Worm (Caenorhabditis elegans): Measurements from ENCODE around the gene cpg-7.

DNA sequence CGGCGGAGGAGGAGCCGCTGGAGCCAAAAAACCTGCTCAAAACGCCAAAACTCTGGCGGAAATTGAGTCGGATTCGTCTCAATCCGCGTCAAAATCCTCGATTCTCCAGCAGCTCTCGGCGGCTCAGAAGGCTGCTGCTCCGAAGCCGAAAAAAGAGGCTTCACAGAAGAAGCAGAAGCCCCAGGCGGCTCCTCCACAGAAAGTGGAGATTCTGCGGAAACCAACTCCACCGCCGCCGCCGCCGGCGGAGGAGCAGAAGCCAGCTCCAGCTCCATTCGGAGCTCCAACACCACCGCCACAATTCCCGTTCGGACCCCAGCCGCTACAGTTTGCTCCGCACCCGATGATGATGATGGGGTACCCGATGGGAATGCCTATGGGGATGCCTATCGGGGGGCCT is 22.1 kb downstream of the cpg-7 start:
- no peak for TF ChIP-seq egl-27 (tag; optimal IDR thresholded peaks at IDR 0.05)
- TF ChIP-seq zag-1 (tag; optimal IDR thresholded peaks at IDR 0.05): no peak
- TF ChIP-seq ceh-16 (tag; optimal IDR thresholded peaks at IDR 0.05): no peak
- TF ChIP-seq ceh-82 (tag; optimal IDR thresholded peaks at IDR 0.05): no peak
- TF ChIP-seq sem-4 (tag; optimal IDR thresholded peaks at IDR 0.05): no peak
